Worm (Caenorhabditis elegans) whole organism, L4/young adult: ENCODE data around the gene zip-7.

Source experiments
- dao-5 ChIP-seq: sonication (generic microtip); optimal IDR thresholded peaks from 2 replicates; lab custom pipeline; 2016; ENCODE audit warnings: missing genotype, missing genetic modification characterization, moderate library complexity, missing compliant biosample characterization
- him-1 ChIP-seq: sonication (generic microtip); optimal IDR thresholded peaks from 2 replicates; lab custom pipeline; 2016; ENCODE audit warnings: missing genotype, missing genetic modification reagents, missing genetic modification characterization, missing compliant biosample characterization

DNA sequence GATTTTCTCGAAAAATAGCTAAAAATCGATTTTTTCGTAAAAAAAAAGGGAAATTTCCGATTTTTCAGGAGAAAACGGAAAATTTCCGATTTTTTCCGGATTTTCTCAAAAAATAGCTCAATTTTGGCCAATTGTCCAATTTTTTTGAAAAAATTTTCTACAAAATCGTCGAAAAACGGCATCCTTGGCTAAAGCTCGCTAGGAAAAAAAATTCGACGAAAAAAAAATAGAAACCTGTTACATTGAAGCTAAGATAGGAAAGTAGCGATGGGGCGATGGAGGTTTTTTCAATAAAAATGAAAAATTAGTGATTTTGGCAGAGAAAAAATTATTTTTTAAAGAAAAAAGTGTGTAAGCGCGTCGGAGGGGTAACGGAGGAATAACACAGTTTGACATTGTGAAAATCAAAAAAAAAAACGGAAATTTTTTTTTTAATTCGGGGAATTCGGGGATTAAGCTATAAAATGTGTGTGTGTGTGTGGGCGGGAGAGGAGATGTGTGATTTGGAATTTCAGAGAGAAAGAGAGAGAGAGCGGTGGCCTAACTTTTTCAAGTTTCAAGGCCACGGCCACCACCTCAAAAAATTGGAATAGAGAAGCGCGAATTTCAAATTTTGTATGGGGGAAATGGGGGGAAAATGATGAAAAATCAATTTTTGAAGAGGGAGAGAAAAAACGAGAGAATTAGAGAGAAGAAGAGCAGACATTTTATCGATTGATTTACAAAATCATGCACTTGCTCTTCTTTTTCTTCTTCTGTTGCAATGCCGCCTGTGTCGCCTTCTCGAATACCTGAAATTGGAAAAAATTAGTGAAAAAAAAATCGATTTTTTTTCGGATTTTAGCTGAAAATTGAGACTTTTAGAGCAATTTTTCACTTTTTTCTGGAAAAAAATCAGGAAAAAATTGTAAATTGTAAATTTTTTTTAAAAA is 21.9 kb downstream of the zip-7 start:
- TF ChIP-seq dao-5 (tag; lab: Kevin White, UChicago): no peak
- TF ChIP-seq him-1 (tag; lab: Kevin White, UChicago): no peak
